Worm (Caenorhabditis elegans) whole organism, L4 larva: ENCODE measurements around the gene rpa-1.

Experiments used
- T20F7.1 ChIP-seq: fragments of 200-800 bp; sonication (Bioruptor generic); optimal IDR thresholded peaks from 2 replicates; lab custom pipeline; 2018; ENCODE audit warnings: mild to moderate bottlenecking, missing genetic modification characterization, missing compliant biosample characterization
- T26A8.4 ChIP-seq: fragments of 200-800 bp; sonication (Bioruptor generic); IDR thresholded peaks from 2 replicates; pipeline ENCODE4 v1.3.6; 2022; ENCODE audit warnings: missing genetic modification characterization, missing compliant biosample characterization
- aly-2 ChIP-seq: sonication (generic microtip); optimal IDR thresholded peaks from 2 replicates; lab custom pipeline; 2018; ENCODE audit warnings: missing biosample characterization, missing genetic modification characterization
- nhr-42 ChIP-seq: fragments of 200-800 bp; sonication (Bioruptor generic); IDR thresholded peaks from 2 replicates; pipeline ENCODE4 v1.3.6; 2022; ENCODE audit warnings: missing genetic modification characterization, missing compliant biosample characterization
- nhr-77 ChIP-seq: fragments of 150-350 bp; optimal IDR thresholded peaks from 2 replicates; lab custom pipeline; 2014; ENCODE audit warnings: missing biosample characterization, missing genetic modification characterization

- TF ChIP-seq aly-2 (tag; lab: Kevin White, UChicago) (no peak), T26A8.4 (GFP tag; lab: Robert Waterston, UW) (no peak), nhr-42 (GFP tag; lab: Robert Waterston, UW) (no peak), nhr-77 (tag; lab: Kevin White, UChicago) (no peak), T20F7.1 (GFP tag; lab: Kevin White, UChicago) (no peak)
Measured at ce11 chrII:7640161-7640841, 24.1 kb upstream of the rpa-1 start.
